Worm (Caenorhabditis elegans) whole organism, L4/young adult: Measurements from ENCODE around the gene Y54G2A.11.

Experiments used
- W03F9.2 ChIP-seq: fragments of 150-350 bp; optimal IDR thresholded peaks from 2 replicates; lab custom pipeline; 2014; ENCODE audit warnings: missing biosample characterization, missing genetic modification characterization
- dao-5 ChIP-seq: sonication (generic microtip); optimal IDR thresholded peaks from 2 replicates; lab custom pipeline; 2016; ENCODE audit warnings: missing genotype, missing genetic modification characterization, moderate library complexity, missing compliant biosample characterization
- him-1 ChIP-seq: sonication (generic microtip); optimal IDR thresholded peaks from 2 replicates; lab custom pipeline; 2016; ENCODE audit warnings: missing genotype, missing genetic modification reagents, missing genetic modification characterization, missing compliant biosample characterization

DNA sequence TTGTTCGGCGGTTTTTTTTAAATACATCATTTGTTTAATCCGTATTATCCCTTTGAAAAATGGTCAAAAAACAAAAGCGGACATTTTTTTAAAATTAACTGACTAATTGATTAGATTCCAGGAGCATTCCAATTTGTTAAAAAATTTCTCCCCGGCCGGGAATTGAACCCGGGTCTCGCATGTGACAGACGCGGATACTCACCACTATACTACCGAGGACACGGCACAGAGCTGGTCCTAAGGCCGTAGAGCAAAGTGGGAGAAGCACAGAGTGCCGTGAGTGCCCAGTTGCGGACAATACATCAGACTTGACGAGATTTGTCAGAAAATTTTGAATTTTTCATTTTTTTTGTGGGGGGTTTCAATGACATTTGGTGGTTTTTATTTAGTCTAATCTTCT, 29.4 kb upstream of the Y54G2A.11 start:
- TF ChIP-seq dao-5 (tag; lab: Kevin White, UChicago): no peak
- no peak for TF ChIP-seq him-1 (tag; lab: Kevin White, UChicago)
- TF ChIP-seq W03F9.2 (tag; lab: Kevin White, UChicago): peak; percentile 30
